Worm (Caenorhabditis elegans): ENCODE data around the gene dhhc-13.

Gene dhhc-13

DNA sequence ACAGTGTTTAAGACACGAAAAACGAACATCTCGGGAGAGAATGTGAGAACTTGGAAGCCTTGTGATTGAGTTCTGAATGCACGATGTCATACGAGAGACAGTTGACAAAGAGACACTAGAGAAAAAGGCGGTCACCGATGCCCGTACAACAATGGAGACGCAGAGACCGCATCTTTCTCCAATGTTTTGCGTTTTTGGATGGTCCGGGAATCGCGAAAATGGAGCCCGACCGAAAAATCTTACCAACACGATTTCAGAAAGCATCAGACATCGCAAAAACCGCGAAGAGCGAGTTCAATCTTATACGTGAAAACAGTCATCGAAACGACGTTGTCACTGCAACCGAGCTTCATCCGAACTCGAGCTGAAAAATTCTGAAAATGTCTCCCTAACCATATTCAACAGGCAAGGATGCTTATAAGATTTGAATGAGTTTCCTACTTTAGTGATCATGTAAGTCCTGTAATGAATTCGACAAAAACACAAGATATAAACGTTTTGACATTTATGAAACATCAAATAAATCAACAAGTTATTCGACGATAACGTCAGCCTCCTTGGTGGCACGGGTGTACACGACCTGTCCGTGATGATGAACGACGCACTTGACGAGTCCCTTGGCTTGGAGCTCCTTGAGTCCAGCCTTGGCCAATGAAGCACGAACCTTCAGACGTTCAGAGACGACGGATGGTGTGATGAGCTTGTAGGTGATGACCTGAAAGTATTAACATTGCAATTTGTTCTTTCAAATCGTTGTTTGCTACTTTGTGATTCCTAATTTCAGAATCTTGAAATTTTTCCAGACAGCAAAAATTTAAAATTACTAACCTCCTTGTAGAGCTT is 29.7 kb downstream of the dhhc-13 start, which contains the start of gene inx-7:
Gene inx-7 (minus strand): TSS at position 37 of the 843 bp plus-strand sequence.
- TF ChIP-seq nfyb-1 (GFP tag; IDR thresholded peaks at IDR 0.05) (peak; percentile 60; the same call in 1 of the 2 replicates), ceh-40 (GFP tag; IDR thresholded peaks at IDR 0.05) (0 out of 2 replicates have a peak, but pooled peaks have one; percentile 13), ceh-79 (tag; optimal IDR thresholded peaks at IDR 0.05) (peak; percentile 36), mel-28 (tag; optimal IDR thresholded peaks at IDR 0.05; ENCODE audit: borderline replicate concordance) (no peak), athp-1 (tag; optimal IDR thresholded peaks at IDR 0.05) (peak; percentile 62), sea-2 (GFP tag; IDR thresholded peaks at IDR 0.05) (no peak), hmg-1.2 (GFP tag; IDR thresholded peaks at IDR 0.05) (peak; percentile 62), madf-3 (GFP tag; IDR thresholded peaks at IDR 0.05) (peak; percentile 75; the same call in 1 of the 2 replicates), chd-7 (tag; optimal IDR thresholded peaks at IDR 0.05) (peak; percentile 7), efl-1 (GFP tag; optimal IDR thresholded peaks at IDR 0.05) (peak; percentile 27), aptf-2 (GFP tag; conservative IDR thresholded peaks at IDR 0.05) (no peak), ekl-4 (GFP tag; IDR thresholded peaks at IDR 0.05) (peak; percentile 85), dox-1 (GFP tag; IDR thresholded peaks at IDR 0.05) (peak; percentile 64), aptf-3 (GFP tag; IDR thresholded peaks at IDR 0.05) (0 out of 2 replicates have a peak, but pooled peaks have one; percentile 73), nhr-80 (tag; optimal IDR thresholded peaks at IDR 0.05) (no peak), Y56A3A.18 (GFP tag; IDR thresholded peaks at IDR 0.05) (peak; percentile 22; the same call in 1 of the 2 replicates), tlf-1 (GFP tag; optimal IDR thresholded peaks at IDR 0.05) (peak; percentile 49), cebp-1 (GFP tag; IDR thresholded peaks at IDR 0.05) (no peak), cebp-1 (tag; optimal IDR thresholded peaks at IDR 0.05) (peak; percentile 20), hrde-1 (tag; optimal IDR thresholded peaks at IDR 0.05; ENCODE audit: borderline replicate concordance) (peak; percentile 55), B0336.3 (GFP tag; IDR thresholded peaks at IDR 0.05) (peak; percentile 96), hmg-20 (GFP tag; IDR thresholded peaks at IDR 0.05) (0 out of 2 replicates have a peak, but pooled peaks have one; percentile 19), C17E4.6 (GFP tag; IDR thresholded peaks at IDR 0.05) (0 out of 2 replicates have a peak, but pooled peaks have one; percentile 8), snpc-4 (GFP tag; optimal IDR thresholded peaks at IDR 0.05) (peak; percentile 79), snpc-4 (tag; optimal IDR thresholded peaks at IDR 0.05) (peak in 3 of 4 experiments; percentile 6 to 91 (median 61)), ama-1 (optimal IDR thresholded peaks at IDR 0.05) (no peak), ama-1 (GFP tag; optimal IDR thresholded peaks at IDR 0.05) (peak; percentile 34 to 88), attf-6 (GFP tag; IDR thresholded peaks at IDR 0.05) (peak; percentile 89), F10E7.11 (tag; optimal IDR thresholded peaks at IDR 0.05) (peak; percentile 70), hlh-26 (GFP tag; conservative IDR thresholded peaks at IDR 0.05) (no peak), nhr-90 (tag; optimal IDR thresholded peaks at IDR 0.05) (peak; percentile 10), D2030.7 (GFP tag; IDR thresholded peaks at IDR 0.05) (peak; percentile 49; the same call in 1 of the 2 replicates), let-607 (tag; optimal IDR thresholded peaks at IDR 0.05) (no peak), akir-1 (GFP tag; optimal IDR thresholded peaks at IDR 0.05) (no peak), rec-8 (tag; optimal IDR thresholded peaks at IDR 0.05) (peak in 1 of 2 experiments; percentile 52), ets-4 (GFP tag; optimal IDR thresholded peaks at IDR 0.05) (peak; percentile 67), somi-1 (GFP tag; optimal IDR thresholded peaks at IDR 0.05) (no peak), F52B5.7 (tag; optimal IDR thresholded peaks at IDR 0.05) (no peak), pbrm-1 (GFP tag; IDR thresholded peaks at IDR 0.05) (0 out of 2 replicates have a peak, but pooled peaks have one; percentile 45), Y53G8AR.9 (GFP tag; conservative IDR thresholded peaks at IDR 0.05) (peak; percentile 90), Y79H2A.3 (GFP tag; conservative IDR thresholded peaks at IDR 0.05) (no peak), unc-130 (GFP tag; optimal IDR thresholded peaks at IDR 0.05) (peak; percentile 48), lin-35 (GFP tag; optimal IDR thresholded peaks at IDR 0.05) (peak in 1 of 3 experiments; percentile 45), sptf-2 (GFP tag; optimal IDR thresholded peaks at IDR 0.05) (peak; percentile 57), him-1 (tag; optimal IDR thresholded peaks at IDR 0.05) (peak; percentile 19), lin-26 (GFP tag; IDR thresholded peaks at IDR 0.05) (peak; percentile 76)
